Fruit fly (Drosophila melanogaster) whole organism, wandering third instar larva: ENCODE results near the gene CG31287.

Source experiments
- Rel ChIP-seq, 2 experiments: fragments of 200-800 bp; sonication (Bioruptor generic) in 1 of 2; optimal IDR thresholded peaks; 2 replicates in 1 of 2; 3 replicates in 1 of 2; lab custom pipeline; 2016 to 2019; ENCODE audit warnings: mild to moderate bottlenecking in 2 of 2, missing biosample characterization in 2 of 2, missing genetic modification characterization in 2 of 2, moderate library complexity in 1 of 2
- Sp1 ChIP-seq: fragments of 200-800 bp; sonication (Bioruptor generic); optimal IDR thresholded peaks from 3 replicates; lab custom pipeline; 2019; ENCODE audit warnings: missing biosample characterization, mild to moderate bottlenecking, missing genetic modification characterization, moderate library complexity
- psq ChIP-seq: fragments of 200-800 bp; sonication (Bioruptor generic); optimal IDR thresholded peaks from 3 replicates; lab custom pipeline; 2017; ENCODE audit warnings: missing biosample characterization, mild to moderate bottlenecking, missing genetic modification characterization, moderate library complexity

DNA sequence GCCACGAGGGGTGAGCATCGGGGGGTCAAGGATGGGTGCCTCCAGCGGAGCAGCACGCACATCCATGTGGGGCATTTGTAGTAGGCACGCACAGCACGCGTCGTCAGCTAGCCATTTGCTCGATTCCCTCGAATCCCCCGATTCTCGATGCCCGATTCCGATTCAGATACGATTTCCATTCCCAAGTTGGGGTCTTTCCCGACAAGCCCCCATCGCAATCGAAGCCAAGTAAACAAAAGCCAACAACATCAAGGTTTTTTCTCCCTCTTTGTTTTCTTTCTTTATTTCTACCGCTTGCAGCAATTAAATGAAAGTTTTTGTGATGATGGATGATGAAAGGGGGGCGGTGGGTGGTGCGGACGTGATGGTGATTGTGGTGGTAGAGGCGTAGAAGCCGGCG is 23.9 kb downstream of the CG31287 start:
- TF ChIP-seq Rel (GFP tag; optimal IDR thresholded peaks at IDR 0.05; lab: Kevin White, UChicago): no peak
- peak; percentile 99 for TF ChIP-seq Rel (tag; optimal IDR thresholded peaks at IDR 0.05; lab: Kevin White, UChicago)
- peak; percentile 89 for TF ChIP-seq psq (GFP tag; lab: Kevin White, UChicago)
- TF ChIP-seq Sp1 (GFP tag; lab: Kevin White, UChicago): no peak
